Fruit fly (Drosophila melanogaster): ENCODE results near the gene Pdi.

The Pdi gene

dm6 chr3L:15098659-15099512, 43.8 kb downstream of the Pdi start:
- TF ChIP-seq EcR (GFP tag; optimal IDR thresholded peaks at IDR 0.05) (no peak), Dll (optimal IDR thresholded peaks at IDR 0.05) (no peak), CG8478 (optimal IDR thresholded peaks at IDR 0.05) (no peak), psq (optimal IDR thresholded peaks at IDR 0.05) (no peak), pan (optimal IDR thresholded peaks at IDR 0.05) (no peak), usp (GFP tag; optimal IDR thresholded peaks at IDR 0.05) (no peak)

- no peak for TF ChIP-seq usp (GFP tag; optimal IDR thresholded peaks at IDR 0.05)
- TF ChIP-seq psq (optimal IDR thresholded peaks at IDR 0.05): no peak
- no peak for TF ChIP-seq pan (optimal IDR thresholded peaks at IDR 0.05)
- TF ChIP-seq Dll (optimal IDR thresholded peaks at IDR 0.05): no peak
- no peak for TF ChIP-seq EcR (GFP tag; optimal IDR thresholded peaks at IDR 0.05)
- no peak for TF ChIP-seq CG8478 (optimal IDR thresholded peaks at IDR 0.05)
These were observed 44.6 kb downstream of the Pdi start, which contains the start of gene Ctps for dm6 chr3L:15097878-15098520. Gene Ctps (plus strand): TSS chr3L:15097914.

- TF ChIP-seq Dll (optimal IDR thresholded peaks at IDR 0.05): no peak
- TF ChIP-seq usp (GFP tag; optimal IDR thresholded peaks at IDR 0.05): no peak
- TF ChIP-seq EcR (GFP tag; optimal IDR thresholded peaks at IDR 0.05): no peak
- TF ChIP-seq CG8478 (optimal IDR thresholded peaks at IDR 0.05): no peak
- TF ChIP-seq psq (optimal IDR thresholded peaks at IDR 0.05): no peak
- TF ChIP-seq pan (optimal IDR thresholded peaks at IDR 0.05): no peak
These were observed 47.9 kb downstream of the Pdi start, which contains the start of the genes sstn, Plp and GlyRS for dm6 chr3L:15094589-15095288. Gene sstn (minus strand): TSS chr3L:15094719. Gene Plp (minus strand): TSS chr3L:15094724. Gene GlyRS (plus strand): TSS chr3L:15095142.

dm6 chr3L:15093929-15094588, 48.6 kb downstream of the Pdi start:
- TF ChIP-seq psq (optimal IDR thresholded peaks at IDR 0.05) (no peak), usp (GFP tag; optimal IDR thresholded peaks at IDR 0.05) (no peak), CG8478 (optimal IDR thresholded peaks at IDR 0.05) (no peak), pan (optimal IDR thresholded peaks at IDR 0.05) (no peak), EcR (GFP tag; optimal IDR thresholded peaks at IDR 0.05) (no peak), Dll (optimal IDR thresholded peaks at IDR 0.05) (no peak)

dm6 chr3L:15089887-15090679, 52.6 kb downstream of the Pdi start:
- TF ChIP-seq pan (optimal IDR thresholded peaks at IDR 0.05): no peak
- TF ChIP-seq CG8478 (optimal IDR thresholded peaks at IDR 0.05): no peak
- TF ChIP-seq Dll (optimal IDR thresholded peaks at IDR 0.05): no peak
- TF ChIP-seq psq (optimal IDR thresholded peaks at IDR 0.05): no peak
- TF ChIP-seq usp (GFP tag; optimal IDR thresholded peaks at IDR 0.05): no peak
- TF ChIP-seq EcR (GFP tag; optimal IDR thresholded peaks at IDR 0.05): no peak

- TF ChIP-seq pan (optimal IDR thresholded peaks at IDR 0.05): no peak
- TF ChIP-seq Dll (optimal IDR thresholded peaks at IDR 0.05): no peak
- TF ChIP-seq psq (optimal IDR thresholded peaks at IDR 0.05): no peak
- no peak for TF ChIP-seq CG8478 (optimal IDR thresholded peaks at IDR 0.05)
- no peak for TF ChIP-seq EcR (GFP tag; optimal IDR thresholded peaks at IDR 0.05)
- TF ChIP-seq usp (GFP tag; optimal IDR thresholded peaks at IDR 0.05): no peak
These were observed 53.4 kb downstream of the Pdi start for dm6 chr3L:15089083-15089704.

dm6 chr3L:15088285-15088684, 54.4 kb downstream of the Pdi start:
- TF ChIP-seq usp (GFP tag; optimal IDR thresholded peaks at IDR 0.05): no peak
- TF ChIP-seq pan (optimal IDR thresholded peaks at IDR 0.05): no peak

All from whole organism.